Worm (Caenorhabditis elegans): ENCODE results near the gene his-60.
A peak's percentile ranks its signal among the peaks of the same experiment; 100 is the strongest.

The his-60 gene

ce11 chrIV:7445995-7446394 lies 41.8 kb downstream of the his-60 start, which contains the start of gene B0496.1:
Gene B0496.1, plus strand, starts transcription at chrIV:7446295.
- TF ChIP-seq nhr-77 (tag; optimal IDR thresholded peaks at IDR 0.05) (no peak), nhr-237 (tag; optimal IDR thresholded peaks at IDR 0.05) (no peak), nhr-12 (tag; optimal IDR thresholded peaks at IDR 0.05) (no peak), ztf-1 (GFP tag; conservative IDR thresholded peaks at IDR 0.05) (no peak), nhr-25 (tag; optimal IDR thresholded peaks at IDR 0.05) (no peak), nhr-21 (tag; optimal IDR thresholded peaks at IDR 0.05) (no peak), alr-1 (tag; optimal IDR thresholded peaks at IDR 0.05) (no peak), ceh-82 (tag; optimal IDR thresholded peaks at IDR 0.05) (no peak), unc-62 (GFP tag; optimal IDR thresholded peaks at IDR 0.05) (no peak), peb-1 (tag; optimal IDR thresholded peaks at IDR 0.05) (no peak), sma-3 (GFP tag; optimal IDR thresholded peaks at IDR 0.05) (no peak), elt-3 (tag; optimal IDR thresholded peaks at IDR 0.05) (no peak), F13H6.1 (tag; optimal IDR thresholded peaks at IDR 0.05) (no peak), ztf-11 (tag; optimal IDR thresholded peaks at IDR 0.05) (no peak), unc-55 (GFP tag; optimal IDR thresholded peaks at IDR 0.05) (no peak)

ce11 chrIV:7445236-7445635 lies 42.6 kb downstream of the his-60 start, which contains the start of gene valv-1:
Gene valv-1, minus strand, starts transcription at chrIV:7445336.
- TF ChIP-seq C34F6.9 (tag; optimal IDR thresholded peaks at IDR 0.05) (no peak), nhr-12 (tag; optimal IDR thresholded peaks at IDR 0.05) (no peak), fos-1 (tag; optimal IDR thresholded peaks at IDR 0.05) (peak; percentile 28), ama-1 (optimal IDR thresholded peaks at IDR 0.05) (no peak), mdl-1 (tag; optimal IDR thresholded peaks at IDR 0.05) (no peak)

ce11 chrIV:7440238-7440637 lies 47.6 kb downstream of the his-60 start:
- no peak for TF ChIP-seq sem-4 (tag; optimal IDR thresholded peaks at IDR 0.05)
- no peak for TF ChIP-seq gmeb-1 (tag; optimal IDR thresholded peaks at IDR 0.05)
- no peak for TF ChIP-seq lin-13 (GFP tag; optimal IDR thresholded peaks at IDR 0.05)
- no peak for TF ChIP-seq lsy-2 (tag; optimal IDR thresholded peaks at IDR 0.05)
- peak; percentile 80 for TF ChIP-seq blmp-1 (tag; optimal IDR thresholded peaks at IDR 0.05; ENCODE audit: insufficient read depth)
- no peak for TF ChIP-seq ZK546.5 (tag; optimal IDR thresholded peaks at IDR 0.05)
- TF ChIP-seq elt-3 (tag; optimal IDR thresholded peaks at IDR 0.05): no peak
- TF ChIP-seq mab-5 (tag; optimal IDR thresholded peaks at IDR 0.05): no peak

- TF ChIP-seq alr-1 (tag; optimal IDR thresholded peaks at IDR 0.05) (no peak), dmd-4 (tag; optimal IDR thresholded peaks at IDR 0.05) (no peak), ceh-82 (tag; optimal IDR thresholded peaks at IDR 0.05) (no peak), ZK546.5 (tag; optimal IDR thresholded peaks at IDR 0.05) (no peak), crh-2 (tag; optimal IDR thresholded peaks at IDR 0.05) (no peak), lsy-2 (tag; optimal IDR thresholded peaks at IDR 0.05) (no peak), nhr-21 (tag; optimal IDR thresholded peaks at IDR 0.05) (no peak), nhr-77 (tag; optimal IDR thresholded peaks at IDR 0.05) (no peak), ama-1 (optimal IDR thresholded peaks at IDR 0.05) (no peak), blmp-1 (tag; optimal IDR thresholded peaks at IDR 0.05; ENCODE audit: insufficient read depth) (no peak), egl-27 (tag; optimal IDR thresholded peaks at IDR 0.05) (no peak), sem-4 (tag; optimal IDR thresholded peaks at IDR 0.05) (no peak), snpc-4 (tag; optimal IDR thresholded peaks at IDR 0.05) (no peak)
Observed at ce11 chrIV:7439377-7439776, 48.4 kb downstream of the his-60 start.

Measured in whole organism, L2 larva.